Fruit fly (Drosophila melanogaster) S2 (cell line): Measurements from ENCODE around the gene Sox21a.

Experiments used
- CG8478 ChIP-seq: fragments of >200 bp; optimal IDR thresholded peaks from 2 replicates; lab custom pipeline; 2018
- CTCF ChIP-seq, 2 experiments: fragments of >200 bp; optimal IDR thresholded peaks; 2 replicates each; lab custom pipeline; 2018

dm6 chr3L:14150141-14150556, 42.2 kb upstream of the Sox21a start:
- no peak for TF ChIP-seq CG8478 (lab: Kevin White, UChicago)
- TF ChIP-seq CTCF (optimal IDR thresholded peaks at IDR 0.05; lab: Kevin White, UChicago), result no peak
